Worm (Caenorhabditis elegans) whole organism, L4 larva: ENCODE measurements around the gene K10B3.5.

ENCODE experiments used
- D1046.2 ChIP-seq: fragments of 200-800 bp; sonication (Bioruptor generic); IDR thresholded peaks from 2 replicates; pipeline ENCODE4 v1.3.6; 2022; ENCODE audit warnings: missing genetic modification characterization, missing compliant biosample characterization
- F37D6.2 ChIP-seq: sonication (generic microtip); optimal IDR thresholded peaks from 2 replicates; lab custom pipeline; 2016; ENCODE audit warnings: mild to moderate bottlenecking, missing genetic modification characterization, missing compliant biosample characterization
- F44E2.7 ChIP-seq: fragments of 200-800 bp; sonication (Bioruptor generic); IDR thresholded peaks from 2 replicates; pipeline ENCODE4 v2.1.2; 2022; ENCODE audit warnings: missing genetic modification characterization, missing compliant biosample characterization
- Y5F2A.4 ChIP-seq: fragments of 200-800 bp; sonication (Bioruptor generic); optimal IDR thresholded peaks from 2 replicates; lab custom pipeline; 2018; ENCODE audit warnings: mild to moderate bottlenecking, missing genetic modification characterization, missing compliant biosample characterization
- Y75B8A.6 ChIP-seq: fragments of 200-800 bp; sonication (Bioruptor generic); IDR thresholded peaks from 2 replicates; pipeline ENCODE4 v1.3.6; 2022; ENCODE audit warnings: missing genetic modification reagents, missing genetic modification characterization, missing compliant biosample characterization
- aha-1 ChIP-seq: fragments of 150-350 bp; peaks from one replicate; lab custom pipeline; 2014; ENCODE audit warnings: missing biosample characterization, missing genetic modification characterization
- arid-1 ChIP-seq: fragments of 200-800 bp; sonication (Bioruptor generic); conservative IDR thresholded peaks from 2 replicates; pipeline ENCODE4 v1.3.6; 2022; ENCODE audit warnings: missing genetic modification reagents, missing genetic modification characterization, missing compliant biosample characterization
- attf-4 ChIP-seq: sonication (generic microtip); optimal IDR thresholded peaks from 3 replicates; lab custom pipeline; 2017; ENCODE audit warnings: missing biosample characterization, missing genetic modification characterization
- ceh-20 ChIP-seq: fragments of 200-800 bp; sonication (Bioruptor generic); IDR thresholded peaks from 2 replicates; pipeline ENCODE4 v1.3.6; 2022; ENCODE audit warnings: missing genetic modification reagents, missing genetic modification characterization, missing compliant biosample characterization
- ceh-44 ChIP-seq: fragments of 200-800 bp; sonication (Bioruptor generic); IDR thresholded peaks from 2 replicates; pipeline ENCODE4 v1.3.6; 2022; ENCODE audit warnings: missing genetic modification reagents, missing genetic modification characterization, missing compliant biosample characterization
- cey-2 ChIP-seq: sonication (generic microtip); optimal IDR thresholded peaks from 3 replicates; lab custom pipeline; 2017; ENCODE audit warnings: missing genetic modification characterization, mild to moderate bottlenecking, missing compliant biosample characterization, antibody characterized with exemption, borderline replicate concordance; ENCODE audit not compliant: insufficient read depth
- daf-12 ChIP-seq: fragments of 150-350 bp; optimal IDR thresholded peaks from 2 replicates; lab custom pipeline; 2014; ENCODE audit warnings: missing biosample characterization, missing genetic modification reagents, missing genetic modification characterization
- daf-19 ChIP-seq: fragments of 200-800 bp; sonication (Bioruptor generic); conservative IDR thresholded peaks from 2 replicates; pipeline ENCODE4 v1.3.6; 2022; ENCODE audit warnings: missing genetic modification characterization, missing compliant biosample characterization
- dmd-6 ChIP-seq: fragments of 200-800 bp; sonication (Bioruptor generic); IDR thresholded peaks from 2 replicates; pipeline ENCODE4 v1.3.6; 2022; ENCODE audit warnings: missing genetic modification reagents, missing genetic modification characterization, missing compliant biosample characterization
- dmd-8 ChIP-seq: fragments of 200-800 bp; sonication (Bioruptor generic); IDR thresholded peaks from 2 replicates; pipeline ENCODE4 v1.3.6; 2022; ENCODE audit warnings: missing genetic modification characterization, missing compliant biosample characterization
- dve-1 ChIP-seq: sonication (generic microtip); optimal IDR thresholded peaks from 2 replicates; lab custom pipeline; 2017; ENCODE audit warnings: antibody characterized with exemption, mild to moderate bottlenecking, missing genetic modification characterization, missing compliant biosample characterization; ENCODE audit not compliant: insufficient read depth
- hlh-11 ChIP-seq: fragments of 200-800 bp; sonication (Bioruptor generic); optimal IDR thresholded peaks from 2 replicates; lab custom pipeline; 2018; ENCODE audit warnings: mild to moderate bottlenecking, missing genetic modification characterization, missing compliant biosample characterization
- hlh-30 ChIP-seq: sonication (generic microtip); optimal IDR thresholded peaks from 2 replicates; lab custom pipeline; 2017; ENCODE audit warnings: antibody characterized with exemption, mild to moderate bottlenecking, missing genetic modification characterization, missing compliant biosample characterization; ENCODE audit not compliant: insufficient read depth
- jun-1 ChIP-seq: fragments of 150-350 bp; optimal IDR thresholded peaks from 2 replicates; lab custom pipeline; 2014; ENCODE audit warnings: missing biosample characterization, missing genetic modification reagents, missing genetic modification characterization
- lim-7 ChIP-seq: fragments of 200-800 bp; sonication (Bioruptor generic); IDR thresholded peaks from 2 replicates; pipeline ENCODE4 v1.3.6; 2022; ENCODE audit warnings: missing genetic modification characterization, missing compliant biosample characterization
- lin-29 ChIP-seq: fragments of 200-800 bp; sonication (Bioruptor generic); IDR thresholded peaks from 2 replicates; pipeline ENCODE4 v1.3.6; 2022; ENCODE audit warnings: missing genetic modification reagents, missing genetic modification characterization, missing compliant biosample characterization
- lin-38 ChIP-seq: fragments of 200-800 bp; sonication (Bioruptor generic); IDR thresholded peaks from 2 replicates; pipeline ENCODE4 v1.3.6; 2022; ENCODE audit warnings: missing genetic modification reagents, missing genetic modification characterization, missing compliant biosample characterization
- lsy-2 ChIP-seq, 2 experiments: fragments of 150-350 bp in 1 of 2; sonication (generic microtip) in 1 of 2; optimal IDR thresholded peaks; 2 replicates each; lab custom pipeline; 2014 to 2017; ENCODE audit warnings: missing biosample characterization in 2 of 2, missing genetic modification characterization in 2 of 2
- mdl-1 ChIP-seq, 2 experiments: fragments of 150-350 bp in 1 of 2; sonication (generic microtip) in 1 of 2; optimal IDR thresholded peaks; 2 replicates each; lab custom pipeline; 2014 to 2017; ENCODE audit warnings: missing biosample characterization in 2 of 2, missing genetic modification characterization in 2 of 2
- mep-1 ChIP-seq: fragments of 150-350 bp; sonication (generic microtip); optimal IDR thresholded peaks from 3 replicates; lab custom pipeline; 2014; ENCODE audit warnings: missing biosample characterization, missing genetic modification characterization
- mes-2 ChIP-seq: sonication (generic microtip); optimal IDR thresholded peaks from 2 replicates; lab custom pipeline; 2016; ENCODE audit warnings: missing genotype, mild to moderate bottlenecking, missing genetic modification characterization, missing compliant biosample characterization; ENCODE audit not compliant: poor library complexity, severe bottlenecking
- mxl-3 ChIP-seq: fragments of 200-800 bp; sonication (Bioruptor generic); optimal IDR thresholded peaks from 2 replicates; lab custom pipeline; 2018; ENCODE audit warnings: mild to moderate bottlenecking, missing genetic modification characterization, missing compliant biosample characterization
- nhr-10 ChIP-seq: fragments of 150-350 bp; optimal IDR thresholded peaks from 2 replicates; lab custom pipeline; 2014; ENCODE audit warnings: missing biosample characterization, missing genetic modification characterization
- nhr-111 ChIP-seq: fragments of 200-800 bp; sonication (Bioruptor generic); optimal IDR thresholded peaks from 2 replicates; lab custom pipeline; 2018; ENCODE audit warnings: mild to moderate bottlenecking, missing genetic modification characterization, missing compliant biosample characterization
- nhr-41 ChIP-seq: fragments of 200-800 bp; sonication (Bioruptor generic); IDR thresholded peaks from 2 replicates; pipeline ENCODE4 v1.3.6; 2022; ENCODE audit warnings: missing genetic modification reagents, missing genetic modification characterization, missing compliant biosample characterization
- nhr-48 ChIP-seq: sonication (generic microtip); optimal IDR thresholded peaks from 2 replicates; lab custom pipeline; 2016; ENCODE audit warnings: mild to moderate bottlenecking, missing genetic modification characterization, missing compliant biosample characterization
- php-3 ChIP-seq: fragments of 200-800 bp; sonication (Bioruptor generic); IDR thresholded peaks from 2 replicates; pipeline ENCODE4 v1.3.6; 2022; ENCODE audit warnings: missing genetic modification reagents, missing genetic modification characterization, missing compliant biosample characterization
- pqm-1 ChIP-seq: sonication (generic microtip); optimal IDR thresholded peaks from 2 replicates; lab custom pipeline; 2017; ENCODE audit warnings: missing biosample characterization, missing genetic modification characterization
- sdz-12 ChIP-seq: fragments of 200-800 bp; sonication (Bioruptor generic); optimal IDR thresholded peaks from 2 replicates; lab custom pipeline; 2018; ENCODE audit warnings: mild to moderate bottlenecking, missing genetic modification characterization, missing compliant biosample characterization
- skn-1 ChIP-seq: fragments of 150-350 bp; optimal IDR thresholded peaks from 2 replicates; lab custom pipeline; 2014; ENCODE audit warnings: missing biosample characterization, missing genetic modification characterization
- spr-1 ChIP-seq: sonication (generic microtip); optimal IDR thresholded peaks from 2 replicates; lab custom pipeline; 2016; ENCODE audit warnings: mild to moderate bottlenecking, missing genetic modification characterization, missing compliant biosample characterization
- spr-3 ChIP-seq: fragments of 200-800 bp; sonication (Bioruptor generic); optimal IDR thresholded peaks from 2 replicates; lab custom pipeline; 2018; ENCODE audit warnings: mild to moderate bottlenecking, missing genetic modification characterization, missing compliant biosample characterization
- tag-97 ChIP-seq: fragments of 200-800 bp; sonication (Bioruptor generic); IDR thresholded peaks from 2 replicates; pipeline ENCODE4 v1.3.6; 2022; ENCODE audit warnings: missing genetic modification characterization, missing compliant biosample characterization
- tra-1 ChIP-seq: fragments of 200-800 bp; sonication (Bioruptor generic); IDR thresholded peaks from 2 replicates; pipeline ENCODE4 v1.3.6; 2022; ENCODE audit warnings: missing genetic modification reagents, missing genetic modification characterization, missing compliant biosample characterization
- unc-130 ChIP-seq: sonication (generic microtip); optimal IDR thresholded peaks from 2 replicates; lab custom pipeline; 2016; ENCODE audit warnings: missing genetic modification reagents, missing genetic modification characterization, missing compliant biosample characterization
- unc-39 ChIP-seq: sonication (generic microtip); optimal IDR thresholded peaks from 2 replicates; lab custom pipeline; 2017; ENCODE audit warnings: missing biosample characterization, missing genetic modification characterization
- unc-62 ChIP-seq, 3 experiments: fragments of 150-350 bp in 1 of 3; sonication (generic microtip); optimal IDR thresholded peaks in 2 of 3; peaks in 1 of 3; 1 replicate in 1 of 3; 2 replicates in 2 of 3; lab custom pipeline; 2014 to 2017; ENCODE audit warnings: missing biosample characterization in 3 of 3, missing genetic modification characterization in 3 of 3, missing genetic modification reagents in 3 of 3, missing genotype in 1 of 3
- zag-1 ChIP-seq: fragments of 150-350 bp; optimal IDR thresholded peaks from 2 replicates; lab custom pipeline; 2014; ENCODE audit warnings: missing biosample characterization, missing genetic modification characterization
- zip-2 ChIP-seq: fragments of 150-350 bp; optimal IDR thresholded peaks from 2 replicates; lab custom pipeline; 2014; ENCODE audit warnings: missing biosample characterization, missing genetic modification characterization
- ztf-11 ChIP-seq: fragments of 150-350 bp; optimal IDR thresholded peaks from 2 replicates; lab custom pipeline; 2014; ENCODE audit warnings: missing biosample characterization, missing genetic modification characterization
- ztf-7 ChIP-seq: fragments of 150-350 bp; optimal IDR thresholded peaks from 2 replicates; lab custom pipeline; 2014; ENCODE audit warnings: missing biosample characterization, missing genetic modification characterization

Gene K10B3.5

DNA sequence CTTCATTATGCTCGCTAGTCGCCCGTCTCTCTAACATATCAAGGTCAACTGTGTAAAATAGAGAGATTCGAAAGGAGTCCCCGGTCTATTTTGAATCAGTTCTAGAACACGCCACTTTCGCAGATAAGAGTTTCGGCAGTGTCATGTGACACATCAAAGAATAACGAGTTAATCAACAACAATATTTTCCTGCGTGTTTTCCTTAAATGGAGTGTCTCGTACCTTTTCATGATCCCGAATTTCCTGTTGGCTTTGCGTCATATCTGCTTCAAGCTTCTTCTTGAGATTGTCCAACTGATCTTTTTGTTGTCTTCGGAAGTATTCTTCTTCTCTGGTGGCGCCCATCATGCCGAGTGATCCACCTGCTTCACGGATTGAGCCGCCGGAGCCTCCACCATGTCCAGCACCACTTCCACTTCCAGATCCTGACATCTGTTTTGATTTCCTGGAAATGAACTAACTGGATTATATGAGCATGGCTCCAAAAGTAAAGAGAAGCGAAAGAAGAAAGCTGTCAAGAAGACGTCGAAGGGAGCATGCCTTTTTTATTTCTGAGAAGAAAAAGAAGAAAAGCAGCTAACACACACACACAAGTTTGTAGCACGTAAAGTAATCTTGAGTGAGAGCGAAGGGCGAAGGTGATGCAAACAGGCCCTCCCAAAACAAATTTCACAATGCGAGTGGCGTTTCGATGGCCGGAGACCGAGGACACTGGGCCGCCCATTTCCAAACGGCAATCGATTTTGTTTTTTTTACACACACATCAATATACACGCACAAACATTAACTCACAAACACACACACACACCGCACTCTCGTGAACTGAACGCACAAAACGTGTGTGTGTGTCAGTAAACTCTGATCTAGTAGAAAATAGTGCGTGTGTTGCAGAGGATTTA is 9.1 kb upstream of the K10B3.5 start (continued):
- TF ChIP-seq F37D6.2 (no peak), ztf-11 (tag; lab: Kevin White, UChicago) (no peak), cey-2 (no peak), tra-1 (GFP tag; lab: Robert Waterston, UW) (no peak; the same call in 1 of the 2 replicates), spr-3 (GFP tag; lab: Kevin White, UChicago) (no peak), attf-4 (tag; lab: Kevin White, UChicago) (no peak), mdl-1 (tag; optimal IDR thresholded peaks at IDR 0.05; lab: Kevin White, UChicago) (no peak), zag-1 (no peak), spr-1 (tag; lab: Kevin White, UChicago) (no peak), nhr-41 (GFP tag; lab: Robert Waterston, UW) (no peak), ztf-7 (tag; lab: Kevin White, UChicago) (no peak), daf-12 (no peak), unc-62 (GFP tag; optimal IDR thresholded peaks at IDR 0.05 in 1 of 2; lab: Kevin White, UChicago) (peak in 1 of 2 experiments; percentile 93), unc-62 (tag; optimal IDR thresholded peaks at IDR 0.05; lab: Kevin White, UChicago) (no peak), daf-19 (GFP tag; lab: Robert Waterston, UW) (no peak), hlh-11 (peak; percentile 63), F44E2.7 (GFP tag; lab: Robert Waterston, UW) (no peak), php-3 (GFP tag; lab: Robert Waterston, UW) (peak; percentile 51; the same call in 1 of the 2 replicates), lim-7 (no peak), Y5F2A.4 (GFP tag; lab: Kevin White, UChicago) (no peak), aha-1 (tag; lab: Kevin White, UChicago) (peak; percentile 89), lin-29 (GFP tag; lab: Robert Waterston, UW) (no peak), lin-38 (GFP tag; lab: Robert Waterston, UW) (no peak), skn-1 (no peak), mep-1 (no peak)
- TF ChIP-seq, all 104 proteins: peak for 25

ce11 chrX:3114306-3115133 is 8.2 kb upstream of the K10B3.5 start, which contains the start of gene gpd-2:
Gene gpd-2 (minus strand): TSS chrX:3114689.
- TF ChIP-seq unc-39 (tag; lab: Kevin White, UChicago) (no peak), pqm-1 (tag; lab: Kevin White, UChicago) (peak; percentile 7), mes-2 (tag; lab: Kevin White, UChicago) (peak; percentile 46), nhr-111 (GFP tag; lab: Kevin White, UChicago) (no peak), sdz-12 (GFP tag; lab: Kevin White, UChicago) (no peak), nhr-48 (tag; lab: Kevin White, UChicago) (no peak), lsy-2 (tag; optimal IDR thresholded peaks at IDR 0.05; lab: Kevin White, UChicago) (peak in 1 of 2 experiments; percentile 29), ceh-20 (GFP tag; lab: Robert Waterston, UW) (no peak), lin-38 (GFP tag; lab: Robert Waterston, UW) (no peak), ztf-11 (tag; lab: Kevin White, UChicago) (no peak), hlh-30 (tag; lab: Kevin White, UChicago) (no peak), jun-1 (tag; lab: Kevin White, UChicago) (no peak), ceh-44 (GFP tag; lab: Robert Waterston, UW) (no peak), mxl-3 (GFP tag; lab: Kevin White, UChicago) (no peak), attf-4 (tag; lab: Kevin White, UChicago) (no peak), dmd-8 (GFP tag; lab: Robert Waterston, UW) (no peak), zip-2 (tag; lab: Kevin White, UChicago) (peak; percentile 6), tag-97 (GFP tag; lab: Robert Waterston, UW) (no peak), tra-1 (GFP tag; lab: Robert Waterston, UW) (no peak), dmd-6 (GFP tag; lab: Robert Waterston, UW) (0 out of 2 replicates have a peak, but pooled peaks have one; percentile 6), nhr-10 (tag; lab: Kevin White, UChicago) (no peak), daf-12 (no peak), aha-1 (tag; lab: Kevin White, UChicago) (peak; percentile 93), Y75B8A.6 (GFP tag; lab: Robert Waterston, UW) (no peak), D1046.2 (GFP tag; lab: Robert Waterston, UW) (0 out of 2 replicates have a peak, but pooled peaks have one; percentile 46), php-3 (GFP tag; lab: Robert Waterston, UW) (no peak), dve-1 (tag; lab: Kevin White, UChicago) (no peak), unc-130 (no peak), arid-1 (GFP tag; lab: Robert Waterston, UW) (no peak)
